Worm (Caenorhabditis elegans): Measurements from ENCODE around the gene str-136.

- TF ChIP-seq unc-39 (tag; optimal IDR thresholded peaks at IDR 0.05) (no peak), blmp-1 (tag; optimal IDR thresholded peaks at IDR 0.05; ENCODE audit: insufficient read depth) (no peak), ama-1 (optimal IDR thresholded peaks at IDR 0.05) (no peak), snpc-4 (tag; optimal IDR thresholded peaks at IDR 0.05) (no peak), ZK546.5 (tag; optimal IDR thresholded peaks at IDR 0.05) (no peak), elt-1 (tag; optimal IDR thresholded peaks at IDR 0.05) (no peak), zag-1 (tag; optimal IDR thresholded peaks at IDR 0.05) (no peak), nhr-21 (tag; optimal IDR thresholded peaks at IDR 0.05) (no peak), R02D3.7 (tag; optimal IDR thresholded peaks at IDR 0.05) (no peak), nhr-237 (tag; optimal IDR thresholded peaks at IDR 0.05) (no peak)
Measured at ce11 chrV:8327080-8327479, 48.4 kb upstream of the str-136 start.

Measured in whole organism, L2 larva.